Fruit fly (Drosophila melanogaster) whole organism, embryonic: Measurements from ENCODE around the gene CG33093.

ENCODE experiments used
- Asciz ChIP-seq: fragments of 200-800 bp; sonication (Bioruptor generic); optimal IDR thresholded peaks from 2 replicates; lab custom pipeline; 2017; ENCODE audit warnings: missing biosample characterization, mild to moderate bottlenecking, missing genetic modification characterization, missing genetic modification reagents
- CG10543 ChIP-seq: fragments of 200-800 bp; sonication (Bioruptor generic); optimal IDR thresholded peaks from 3 replicates; lab custom pipeline; 2017; ENCODE audit warnings: missing biosample characterization, mild to moderate bottlenecking, missing genetic modification characterization, moderate library complexity
- CG11695 ChIP-seq: fragments of 200-800 bp; sonication (Bioruptor generic); IDR thresholded peaks from 3 replicates; pipeline ENCODE4 v1.3.6; 2022; ENCODE audit warnings: missing biosample characterization, missing genetic modification characterization
- CG14710 ChIP-seq: fragments of 200-800 bp; sonication (Bioruptor generic); optimal IDR thresholded peaks from 3 replicates; lab custom pipeline; 2019; ENCODE audit warnings: missing biosample characterization, mild to moderate bottlenecking, missing genetic modification characterization, moderate library complexity
- CG15011 ChIP-seq: fragments of 200-800 bp; sonication (Bioruptor generic); optimal IDR thresholded peaks from 3 replicates; lab custom pipeline; 2018; ENCODE audit warnings: missing biosample characterization, mild to moderate bottlenecking, missing genetic modification characterization
- CG17186 ChIP-seq: fragments of 200-800 bp; sonication (Bioruptor generic); optimal IDR thresholded peaks from 3 replicates; lab custom pipeline; 2017; ENCODE audit warnings: missing biosample characterization, missing genetic modification reagents, missing genetic modification characterization
- CG18011 ChIP-seq: fragments of 200-800 bp; sonication (Bioruptor generic); optimal IDR thresholded peaks from 2 replicates; lab custom pipeline; 2017; ENCODE audit warnings: missing biosample characterization, missing genetic modification characterization, mild to moderate bottlenecking, moderate library complexity, missing genotype
- CG2129 ChIP-seq: fragments of 200-800 bp; sonication (Bioruptor generic); IDR thresholded peaks from 2 replicates; pipeline ENCODE4 v1.3.6; 2022; ENCODE audit warnings: missing biosample characterization, missing genetic modification characterization; ENCODE audit not compliant: partially characterized antibody
- CG2202 ChIP-seq: fragments of 200-800 bp; sonication (Bioruptor generic); optimal IDR thresholded peaks from 2 replicates; lab custom pipeline; 2018; ENCODE audit warnings: missing biosample characterization, mild to moderate bottlenecking, missing genetic modification characterization
- CG3838 ChIP-seq: fragments of 200-800 bp; sonication (Bioruptor generic); optimal IDR thresholded peaks from 3 replicates; lab custom pipeline; 2016; ENCODE audit warnings: missing biosample characterization, missing genetic modification characterization
- CG5180 ChIP-seq: fragments of 200-800 bp; sonication (Bioruptor generic); optimal IDR thresholded peaks from 3 replicates; lab custom pipeline; 2017; ENCODE audit warnings: missing biosample characterization, missing genetic modification characterization, mild to moderate bottlenecking, moderate library complexity, missing genetic modification reagents
- CG6175 ChIP-seq: fragments of 200-800 bp; sonication (Bioruptor generic); IDR thresholded peaks from 3 replicates; pipeline ENCODE4 v1.3.6; 2022; ENCODE audit warnings: missing biosample characterization, missing genetic modification characterization
- CG6272 ChIP-seq: fragments of 200-800 bp; sonication (Bioruptor generic); IDR thresholded peaks from 2 replicates; pipeline ENCODE4 v1.3.6; 2022; ENCODE audit warnings: missing biosample characterization, missing genetic modification characterization
- CG6689 ChIP-seq: fragments of 200-800 bp; sonication (Bioruptor generic); IDR thresholded peaks from 2 replicates; pipeline ENCODE4 v1.3.6; 2022; ENCODE audit warnings: missing biosample characterization, missing genetic modification characterization
- CG6791 ChIP-seq: fragments of 200-800 bp; sonication (Bioruptor generic); IDR thresholded peaks from 3 replicates; pipeline ENCODE4 v1.3.6; 2022; ENCODE audit warnings: missing biosample characterization, missing genetic modification characterization; ENCODE audit not compliant: partially characterized antibody
- CG9876 ChIP-seq: fragments of 200-800 bp; sonication (Bioruptor generic); optimal IDR thresholded peaks from 2 replicates; lab custom pipeline; 2016; ENCODE audit warnings: missing biosample characterization, missing genetic modification characterization
- D19A ChIP-seq: fragments of 200-800 bp; optimal IDR thresholded peaks from 3 replicates; lab custom pipeline; 2019; ENCODE audit warnings: missing biosample characterization, mild to moderate bottlenecking, missing genetic modification characterization, moderate library complexity
- Ets97D ChIP-seq: fragments of 200-800 bp; sonication (Bioruptor generic); optimal IDR thresholded peaks from 3 replicates; lab custom pipeline; 2016; ENCODE audit warnings: missing biosample characterization, missing genetic modification characterization
- Fer3 ChIP-seq: fragments of 200-800 bp; sonication (Bioruptor generic); optimal IDR thresholded peaks from 2 replicates; lab custom pipeline; 2018; ENCODE audit warnings: missing biosample characterization, mild to moderate bottlenecking, missing genetic modification characterization, moderate library complexity
- Hsf ChIP-seq: fragments of 200-800 bp; sonication (Bioruptor generic); optimal IDR thresholded peaks from 3 replicates; lab custom pipeline; 2016; ENCODE audit warnings: missing biosample characterization, missing genetic modification characterization
- MESR4 ChIP-seq: fragments of 200-800 bp; sonication (Bioruptor generic); optimal IDR thresholded peaks from 2 replicates; lab custom pipeline; 2018; ENCODE audit warnings: missing biosample characterization, mild to moderate bottlenecking, missing genetic modification characterization, moderate library complexity
- Mrtf ChIP-seq: fragments of 200-800 bp; sonication (Bioruptor generic); IDR thresholded peaks from 3 replicates; pipeline ENCODE4 v1.3.6; 2022; ENCODE audit warnings: missing biosample characterization, missing genetic modification characterization
- Nf-YC ChIP-seq: fragments of 200-800 bp; optimal IDR thresholded peaks from 3 replicates; lab custom pipeline; 2019; ENCODE audit warnings: missing biosample characterization, mild to moderate bottlenecking, missing genetic modification characterization, moderate library complexity
- Pdp1 ChIP-seq, 2 experiments: fragments of 200-800 bp; sonication (Bioruptor generic); optimal IDR thresholded peaks; 3 replicates each; lab custom pipeline; 2016; ENCODE audit warnings: missing biosample characterization in 2 of 2, missing genetic modification characterization in 2 of 2, mild to moderate bottlenecking in 1 of 2, moderate library complexity in 1 of 2
- Spps ChIP-seq: fragments of 200-800 bp; sonication (Bioruptor generic); optimal IDR thresholded peaks from 2 replicates; lab custom pipeline; 2018; ENCODE audit warnings: missing biosample characterization, mild to moderate bottlenecking, missing genetic modification characterization
- TFAM ChIP-seq: fragments of 200-800 bp; sonication (Bioruptor generic); optimal IDR thresholded peaks from 2 replicates; lab custom pipeline; 2017; ENCODE audit warnings: missing biosample characterization, missing genetic modification characterization, inconsistent platforms
- Usf ChIP-seq: fragments of 200-800 bp; sonication (Bioruptor generic); optimal IDR thresholded peaks from 2 replicates; lab custom pipeline; 2017; ENCODE audit warnings: missing genotype, missing biosample characterization, missing genetic modification characterization
- cas ChIP-seq: fragments of 200-800 bp; sonication (Bioruptor generic); IDR thresholded peaks from 2 replicates; pipeline ENCODE4 v1.3.6; 2022; ENCODE audit warnings: missing biosample characterization, missing genetic modification characterization
- caup ChIP-seq: fragments of 200-800 bp; sonication (Bioruptor generic); optimal IDR thresholded peaks from 3 replicates; lab custom pipeline; 2017; ENCODE audit warnings: missing biosample characterization, mild to moderate bottlenecking, missing genetic modification characterization, moderate library complexity; ENCODE audit not compliant: severe bottlenecking
- chn ChIP-seq: fragments of 200-800 bp; sonication (Bioruptor generic); optimal IDR thresholded peaks from 2 replicates; lab custom pipeline; 2016; ENCODE audit warnings: missing biosample characterization, missing genetic modification characterization
- dysf ChIP-seq: fragments of 200-800 bp; sonication (Bioruptor generic); IDR thresholded peaks from 3 replicates; pipeline ENCODE4 v1.3.6; 2022; ENCODE audit warnings: missing biosample characterization, missing genetic modification characterization
- en ChIP-seq: fragments of 200-800 bp; sonication (Bioruptor generic); optimal IDR thresholded peaks from 2 replicates; lab custom pipeline; 2016; ENCODE audit warnings: missing biosample characterization, missing genetic modification characterization
- grau ChIP-seq: fragments of 200-800 bp; optimal IDR thresholded peaks from 3 replicates; lab custom pipeline; 2019; ENCODE audit warnings: missing biosample characterization, mild to moderate bottlenecking, missing genetic modification characterization, moderate library complexity
- hb ChIP-seq: fragments of 200-800 bp; sonication (Bioruptor generic); IDR thresholded peaks from 3 replicates; pipeline ENCODE4 v1.3.6; 2022; ENCODE audit warnings: missing biosample characterization, missing genetic modification characterization; ENCODE audit not compliant: partially characterized antibody
- pan ChIP-seq, 4 experiments: fragments of >200 bp in 3 of 4; fragments of 200-800 bp in 1 of 4; sonication (Bioruptor generic) in 1 of 4; optimal IDR thresholded peaks in 3 of 4; IDR thresholded peaks in 1 of 4; 2 replicates each; pipeline versions ENCODE4 v1.3.6 to Lab custom; 2017 to 2022; ENCODE audit warnings: missing biosample characterization in 2 of 4, missing genetic modification characterization in 2 of 4, mixed read lengths in 1 of 4
- phol ChIP-seq: fragments of 200-800 bp; sonication (Bioruptor generic); optimal IDR thresholded peaks from 3 replicates; lab custom pipeline; 2018; ENCODE audit warnings: missing biosample characterization, mild to moderate bottlenecking, missing genetic modification characterization, moderate library complexity
- pros ChIP-seq: fragments of 200-800 bp; sonication (Bioruptor generic); optimal IDR thresholded peaks from 3 replicates; lab custom pipeline; 2019; ENCODE audit warnings: missing biosample characterization, mild to moderate bottlenecking, missing genetic modification characterization, moderate library complexity
- sens ChIP-seq: fragments of 200-800 bp; sonication (Bioruptor generic); peaks from one replicate; lab custom pipeline; 2016; ENCODE audit warnings: missing biosample characterization, missing genetic modification characterization
- shn ChIP-seq: fragments of 200-800 bp; sonication (Bioruptor generic); optimal IDR thresholded peaks from 3 replicates; lab custom pipeline; 2016; ENCODE audit warnings: missing biosample characterization, missing genetic modification characterization
- sima ChIP-seq: fragments of 200-800 bp; sonication (Bioruptor generic); optimal IDR thresholded peaks from 2 replicates; lab custom pipeline; 2016; ENCODE audit warnings: missing biosample characterization, missing genetic modification characterization
- slbo ChIP-seq: fragments of 200-800 bp; sonication (Bioruptor generic); IDR thresholded peaks from 2 replicates; pipeline ENCODE4 v1.3.6; 2022; ENCODE audit warnings: missing biosample characterization, missing genetic modification characterization
- slp2 ChIP-seq: fragments of 200-800 bp; sonication (Bioruptor generic); optimal IDR thresholded peaks from 2 replicates; lab custom pipeline; 2016; ENCODE audit warnings: missing biosample characterization, missing genetic modification characterization
- stc ChIP-seq: fragments of 200-800 bp; sonication (Bioruptor generic); IDR thresholded peaks from 2 replicates; pipeline ENCODE4 v1.3.6; 2022; ENCODE audit warnings: missing biosample characterization, missing genetic modification characterization
- stwl ChIP-seq: fragments of 200-800 bp; sonication (Bioruptor generic); optimal IDR thresholded peaks from 3 replicates; lab custom pipeline; 2018; ENCODE audit warnings: missing biosample characterization, mild to moderate bottlenecking, missing genetic modification characterization, moderate library complexity
- wor ChIP-seq: fragments of 200-800 bp; sonication (Bioruptor generic); IDR thresholded peaks from 2 replicates; pipeline ENCODE4 v1.3.6; 2022; ENCODE audit warnings: missing biosample characterization, missing genetic modification characterization

Gene CG33093

dm6 chr3R:22580546-22580945 lies 48.8 kb upstream of the CG33093 start, which contains the start of gene CSN6 (continued):
- TF ChIP-seq CG2129 (GFP tag; lab: Robert Waterston, UW): peak; percentile 58
- TF ChIP-seq Nf-YC (tag; lab: Kevin White, UChicago): peak; percentile 68

- TF ChIP-seq sima (GFP tag; lab: Kevin White, UChicago) (no peak), CG6175 (GFP tag; lab: Robert Waterston, UW) (peak; percentile 55; the same call in 1 of the 3 replicates), CG5180 (GFP tag; lab: Kevin White, UChicago) (peak; percentile 73)
Measured at dm6 chr3R:22576979-22577378, 45.3 kb upstream of the CG33093 start.

DNA sequence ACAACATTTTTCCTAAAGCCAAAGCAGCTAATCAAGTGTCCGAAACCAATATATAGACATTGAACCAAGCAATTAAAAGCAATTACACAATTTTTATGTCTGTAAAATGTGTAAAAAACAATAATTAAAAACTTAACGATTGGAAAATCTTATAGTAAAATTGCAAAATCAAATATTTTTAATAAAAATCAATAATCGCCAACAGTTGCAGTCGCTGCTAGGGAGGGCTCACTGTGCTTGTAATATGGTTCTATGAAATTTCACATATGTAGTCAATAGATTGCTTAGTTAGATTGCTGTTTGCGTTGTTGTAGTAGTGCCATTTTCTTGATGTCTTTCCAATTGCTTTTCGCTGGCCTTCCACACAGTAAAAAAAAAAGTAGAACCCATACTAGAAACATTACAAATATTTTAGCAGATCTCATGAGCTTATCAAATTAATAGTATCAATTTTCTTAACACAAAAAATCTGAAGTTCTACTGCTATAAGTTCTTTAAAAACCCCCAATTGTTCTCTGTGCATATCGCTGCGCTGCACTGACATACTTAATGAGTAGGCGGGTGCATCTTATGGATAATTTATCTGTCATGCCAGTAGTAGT lies 44.5 kb upstream of the CG33093 start:
- no peak for TF ChIP-seq pros (GFP tag; lab: Kevin White, UChicago)
- no peak for TF ChIP-seq CG9876 (GFP tag; lab: Kevin White, UChicago)
- no peak for TF ChIP-seq CG10543 (GFP tag; lab: Kevin White, UChicago)
- no peak for TF ChIP-seq shn (GFP tag; lab: Kevin White, UChicago)
- TF ChIP-seq slp2: no peak
- no peak for TF ChIP-seq hb (GFP tag; lab: Robert Waterston, UW)
- no peak for TF ChIP-seq dysf (GFP tag; lab: Robert Waterston, UW)
- TF ChIP-seq CG2202 (tag; lab: Kevin White, UChicago): no peak
- TF ChIP-seq cas (GFP tag; lab: Robert Waterston, UW): no peak
- TF ChIP-seq pan (optimal IDR thresholded peaks at IDR 0.05; lab: Kevin White, UChicago): no peak
- no peak for TF ChIP-seq pan (GFP tag; optimal IDR thresholded peaks at IDR 0.05 in 1 of 2, IDR thresholded peaks at IDR 0.05 in 1 of 2)
- TF ChIP-seq TFAM: no peak
- no peak for TF ChIP-seq stc (GFP tag; lab: Robert Waterston, UW)
- TF ChIP-seq stwl (tag; lab: Kevin White, UChicago): no peak
- TF ChIP-seq MESR4 (GFP tag; lab: Kevin White, UChicago): no peak
- no peak for TF ChIP-seq Hsf
- TF ChIP-seq Mrtf: no peak
- no peak for TF ChIP-seq CG6175 (GFP tag; lab: Robert Waterston, UW)
- no peak for TF ChIP-seq CG6791 (GFP tag; lab: Robert Waterston, UW)
- TF ChIP-seq en (GFP tag; lab: Kevin White, UChicago): no peak
- no peak for TF ChIP-seq slbo
- no peak for TF ChIP-seq CG18011 (GFP tag; lab: Kevin White, UChicago)
- TF ChIP-seq Pdp1 (GFP tag; optimal IDR thresholded peaks at IDR 0.05; lab: Kevin White, UChicago): peak in 1 of 2 experiments; percentile 13
- TF ChIP-seq Usf (GFP tag; lab: Kevin White, UChicago): no peak
- no peak for TF ChIP-seq phol (tag; lab: Kevin White, UChicago)
- no peak for TF ChIP-seq CG15011 (GFP tag; lab: Kevin White, UChicago)
- no peak for TF ChIP-seq chn
- no peak for TF ChIP-seq caup (GFP tag; lab: Kevin White, UChicago)
- TF ChIP-seq Ets97D: no peak
- TF ChIP-seq CG6689 (GFP tag; lab: Robert Waterston, UW): no peak
- TF ChIP-seq D19A (tag; lab: Kevin White, UChicago): no peak
- TF ChIP-seq Asciz (GFP tag; lab: Kevin White, UChicago): no peak
- TF ChIP-seq CG6272 (GFP tag; lab: Robert Waterston, UW): no peak
- peak; percentile 59 for TF ChIP-seq sens (GFP tag; lab: Kevin White, UChicago)
- no peak for TF ChIP-seq Spps (tag; lab: Kevin White, UChicago)
- no peak for TF ChIP-seq CG3838 (GFP tag; lab: Kevin White, UChicago)
- no peak for TF ChIP-seq CG17186 (GFP tag; lab: Kevin White, UChicago)
- TF ChIP-seq sima (GFP tag; lab: Kevin White, UChicago): no peak
- no peak for TF ChIP-seq Fer3 (tag; lab: Kevin White, UChicago)
- TF ChIP-seq CG11695: no peak
- peak; percentile 26 for TF ChIP-seq grau
- TF ChIP-seq wor (GFP tag; lab: Robert Waterston, UW): no peak
- no peak for TF ChIP-seq CG14710 (tag; lab: Kevin White, UChicago)
